Fruit fly (Drosophila melanogaster) whole organism, embryonic: ENCODE results near the gene Prim1.

Experiments
- Aef1 ChIP-seq: fragments of 200-800 bp; sonication (Bioruptor generic); IDR thresholded peaks from 3 replicates; pipeline ENCODE4 v1.3.6; 2022; ENCODE audit warnings: missing biosample characterization, missing genetic modification characterization
- Atf3 ChIP-seq: fragments of 200-800 bp; sonication (Bioruptor generic); optimal IDR thresholded peaks from 3 replicates; lab custom pipeline; 2016; ENCODE audit warnings: missing biosample characterization, missing genetic modification characterization
- Blimp-1 ChIP-seq: fragments of 200-800 bp; sonication (Bioruptor generic); optimal IDR thresholded peaks from 3 replicates; lab custom pipeline; 2018; ENCODE audit warnings: missing biosample characterization, missing genetic modification characterization, mild to moderate bottlenecking, moderate library complexity, missing genetic modification reagents
- CG10267 ChIP-seq: fragments of 200-800 bp; sonication (Bioruptor generic); optimal IDR thresholded peaks from 2 replicates; lab custom pipeline; 2018; ENCODE audit warnings: missing biosample characterization, mild to moderate bottlenecking, missing genetic modification characterization, moderate library complexity
- CG11247 ChIP-seq: fragments of 200-800 bp; sonication (Bioruptor generic); IDR thresholded peaks from 2 replicates; pipeline ENCODE4 v1.3.6; 2022; ENCODE audit warnings: missing biosample characterization, missing genetic modification characterization
- CG12104 ChIP-seq: fragments of 200-800 bp; sonication (Bioruptor generic); optimal IDR thresholded peaks from 3 replicates; lab custom pipeline; 2016; ENCODE audit warnings: missing biosample characterization, missing genetic modification characterization
- CG12659 ChIP-seq: fragments of 200-800 bp; sonication (Bioruptor generic); optimal IDR thresholded peaks from 3 replicates; lab custom pipeline; 2017; ENCODE audit warnings: mild to moderate bottlenecking, missing biosample characterization, missing genetic modification reagents, missing genetic modification characterization
- CG13287 ChIP-seq: fragments of 200-800 bp; sonication (Bioruptor generic); IDR thresholded peaks from 2 replicates; pipeline ENCODE4 v1.3.6; 2022; ENCODE audit warnings: missing biosample characterization, missing genetic modification characterization; ENCODE audit not compliant: partially characterized antibody
- CG15011 ChIP-seq: fragments of 200-800 bp; sonication (Bioruptor generic); optimal IDR thresholded peaks from 3 replicates; lab custom pipeline; 2018; ENCODE audit warnings: missing biosample characterization, mild to moderate bottlenecking, missing genetic modification characterization
- CG15601 ChIP-seq: fragments of 200-800 bp; sonication (Bioruptor generic); optimal IDR thresholded peaks from 3 replicates; lab custom pipeline; 2019; ENCODE audit warnings: missing biosample characterization, mild to moderate bottlenecking, missing genetic modification characterization, moderate library complexity
- CG15696 ChIP-seq: fragments of 200-800 bp; sonication (Bioruptor generic); optimal IDR thresholded peaks from 2 replicates; lab custom pipeline; 2019; ENCODE audit warnings: missing biosample characterization, mild to moderate bottlenecking, missing genetic modification characterization, moderate library complexity
- CG1602 ChIP-seq: fragments of 200-800 bp; sonication (Bioruptor generic); optimal IDR thresholded peaks from 3 replicates; lab custom pipeline; 2016; ENCODE audit warnings: missing biosample characterization, missing genetic modification characterization
- CG17359 ChIP-seq: fragments of 200-800 bp; sonication (Bioruptor generic); optimal IDR thresholded peaks from 3 replicates; lab custom pipeline; 2018; ENCODE audit warnings: missing biosample characterization, mild to moderate bottlenecking, missing genetic modification characterization, moderate library complexity
- CG30020 ChIP-seq: fragments of 200-800 bp; optimal IDR thresholded peaks from 2 replicates; lab custom pipeline; 2019; ENCODE audit warnings: missing biosample characterization, mild to moderate bottlenecking, missing genetic modification characterization, moderate library complexity
- CG30431 ChIP-seq: fragments of 200-800 bp; sonication (Bioruptor generic); optimal IDR thresholded peaks from 2 replicates; lab custom pipeline; 2017; ENCODE audit warnings: missing biosample characterization, missing genetic modification characterization
- CG3065 ChIP-seq: fragments of 200-800 bp; sonication (Bioruptor generic); optimal IDR thresholded peaks from 2 replicates; lab custom pipeline; 2016; ENCODE audit warnings: missing biosample characterization, missing genetic modification characterization
- CG33213 ChIP-seq: fragments of 200-800 bp; sonication (Bioruptor generic); optimal IDR thresholded peaks from 3 replicates; lab custom pipeline; 2016; ENCODE audit warnings: missing biosample characterization, missing genetic modification characterization
- CG33557 ChIP-seq: fragments of 200-800 bp; sonication (Bioruptor generic); optimal IDR thresholded peaks from 2 replicates; lab custom pipeline; 2019; ENCODE audit warnings: missing biosample characterization, mild to moderate bottlenecking, missing genetic modification characterization, moderate library complexity
- CG4328 ChIP-seq: fragments of 200-800 bp; sonication (Bioruptor generic); optimal IDR thresholded peaks from 3 replicates; lab custom pipeline; 2017; ENCODE audit warnings: missing biosample characterization, missing genetic modification reagents, missing genetic modification characterization
- CG4424 ChIP-seq: fragments of 200-800 bp; sonication (Bioruptor generic); optimal IDR thresholded peaks from 3 replicates; lab custom pipeline; 2016; ENCODE audit warnings: missing biosample characterization, missing genetic modification characterization
- CG8281 ChIP-seq: fragments of 200-800 bp; sonication (Bioruptor generic); optimal IDR thresholded peaks from 2 replicates; lab custom pipeline; 2018; ENCODE audit warnings: missing biosample characterization, mild to moderate bottlenecking, missing genetic modification characterization, moderate library complexity
- CHES-1-like ChIP-seq: fragments of 200-800 bp; sonication (Bioruptor generic); optimal IDR thresholded peaks from 2 replicates; lab custom pipeline; 2016; ENCODE audit warnings: missing biosample characterization, missing genetic modification characterization
- CkIIα-i1 ChIP-seq: fragments of 200-800 bp; sonication (Bioruptor generic); IDR thresholded peaks from 2 replicates; pipeline ENCODE4 v1.3.6; 2022; ENCODE audit warnings: missing biosample characterization, missing genetic modification characterization
- Dad ChIP-seq: fragments of 200-800 bp; sonication (Bioruptor generic); optimal IDR thresholded peaks from 3 replicates; lab custom pipeline; 2016; ENCODE audit warnings: missing biosample characterization, missing genetic modification characterization
- Fer3 ChIP-seq: fragments of 200-800 bp; sonication (Bioruptor generic); optimal IDR thresholded peaks from 2 replicates; lab custom pipeline; 2018; ENCODE audit warnings: missing biosample characterization, mild to moderate bottlenecking, missing genetic modification characterization, moderate library complexity
- Hand ChIP-seq: fragments of 200-800 bp; sonication (Bioruptor generic); optimal IDR thresholded peaks from 2 replicates; lab custom pipeline; 2017; ENCODE audit warnings: mild to moderate bottlenecking, missing biosample characterization, missing genetic modification reagents, missing genetic modification characterization
- Hmx ChIP-seq: fragments of 200-800 bp; sonication (Bioruptor generic); optimal IDR thresholded peaks from 2 replicates; lab custom pipeline; 2016; ENCODE audit warnings: missing biosample characterization, missing genetic modification characterization
- NC2β ChIP-seq: fragments of 200-800 bp; sonication (Bioruptor generic); optimal IDR thresholded peaks from 2 replicates; lab custom pipeline; 2016; ENCODE audit warnings: missing biosample characterization, missing genetic modification characterization
- Sin3A ChIP-seq: fragments of >200 bp; optimal IDR thresholded peaks from 2 replicates; lab custom pipeline; 2018
- Six4 ChIP-seq: fragments of 200-800 bp; sonication (Bioruptor generic); optimal IDR thresholded peaks from 2 replicates; lab custom pipeline; 2016; ENCODE audit warnings: missing biosample characterization, missing genetic modification characterization
- Sox100B ChIP-seq: fragments of 200-800 bp; sonication (Bioruptor generic); optimal IDR thresholded peaks from 3 replicates; lab custom pipeline; 2018; ENCODE audit warnings: missing biosample characterization, mild to moderate bottlenecking, missing genetic modification characterization
- Ssrp ChIP-seq: fragments of 200-800 bp; sonication (Bioruptor generic); optimal IDR thresholded peaks from 2 replicates; lab custom pipeline; 2018; ENCODE audit warnings: missing biosample characterization, mild to moderate bottlenecking, missing genetic modification characterization, moderate library complexity
- Tbp ChIP-seq: fragments of >200 bp; optimal IDR thresholded peaks from 2 replicates; lab custom pipeline; 2018; ENCODE audit warnings: missing biosample characterization, missing genetic modification characterization
- Xrp1 ChIP-seq: fragments of 200-800 bp; sonication (Bioruptor generic); IDR thresholded peaks from 2 replicates; pipeline ENCODE4 v1.3.6; 2022; ENCODE audit warnings: missing biosample characterization, missing genetic modification characterization
- ac ChIP-seq: fragments of 200-800 bp; sonication (Bioruptor generic); optimal IDR thresholded peaks from 3 replicates; lab custom pipeline; 2017; ENCODE audit warnings: missing biosample characterization, mild to moderate bottlenecking, missing genetic modification characterization
- cas ChIP-seq: fragments of 200-800 bp; sonication (Bioruptor generic); IDR thresholded peaks from 2 replicates; pipeline ENCODE4 v1.3.6; 2022; ENCODE audit warnings: missing biosample characterization, missing genetic modification characterization
- cg ChIP-seq: fragments of 200-800 bp; sonication (Bioruptor generic); optimal IDR thresholded peaks from 3 replicates; lab custom pipeline; 2019; ENCODE audit warnings: missing biosample characterization, mild to moderate bottlenecking, missing genetic modification characterization, moderate library complexity
- corto ChIP-seq: fragments of 200-800 bp; sonication (Bioruptor generic); optimal IDR thresholded peaks from 2 replicates; lab custom pipeline; 2016; ENCODE audit warnings: missing biosample characterization, mild to moderate bottlenecking, missing genetic modification characterization, moderate library complexity
- crc ChIP-seq: fragments of 200-800 bp; sonication (Bioruptor generic); optimal IDR thresholded peaks from 2 replicates; lab custom pipeline; 2016; ENCODE audit warnings: missing biosample characterization, missing genetic modification characterization
- dan ChIP-seq: fragments of 200-800 bp; sonication (Bioruptor generic); IDR thresholded peaks from 2 replicates; pipeline ENCODE4 v1.3.6; 2022; ENCODE audit warnings: missing biosample characterization, missing genetic modification characterization
- esg ChIP-seq: fragments of 200-800 bp; sonication (Bioruptor generic); conservative IDR thresholded peaks from 2 replicates; pipeline ENCODE4 v1.3.6; 2022; ENCODE audit warnings: missing biosample characterization, missing genetic modification characterization
- ind ChIP-seq: fragments of 200-800 bp; sonication (Bioruptor generic); optimal IDR thresholded peaks from 3 replicates; lab custom pipeline; 2016; ENCODE audit warnings: missing biosample characterization, missing genetic modification characterization
- pnt ChIP-seq: fragments of 200-800 bp; sonication (Bioruptor generic); optimal IDR thresholded peaks from 3 replicates; lab custom pipeline; 2016; ENCODE audit warnings: missing biosample characterization, missing genetic modification characterization
- salm ChIP-seq: fragments of 200-800 bp; sonication (Bioruptor generic); optimal IDR thresholded peaks from 2 replicates; lab custom pipeline; 2018; ENCODE audit warnings: missing biosample characterization, mild to moderate bottlenecking, missing genetic modification characterization
- sd ChIP-seq: fragments of 200-800 bp; sonication (Bioruptor generic); optimal IDR thresholded peaks from 3 replicates; lab custom pipeline; 2018; ENCODE audit warnings: missing biosample characterization, mild to moderate bottlenecking, missing genetic modification characterization, moderate library complexity
- slbo ChIP-seq: fragments of 200-800 bp; sonication (Bioruptor generic); IDR thresholded peaks from 2 replicates; pipeline ENCODE4 v1.3.6; 2022; ENCODE audit warnings: missing biosample characterization, missing genetic modification characterization
- wek ChIP-seq: fragments of 200-800 bp; sonication (Bioruptor generic); optimal IDR thresholded peaks from 3 replicates; lab custom pipeline; 2018; ENCODE audit warnings: missing biosample characterization, mild to moderate bottlenecking, missing genetic modification characterization, moderate library complexity
- zen2 ChIP-seq: fragments of 200-800 bp; sonication (Bioruptor generic); IDR thresholded peaks from 3 replicates; pipeline ENCODE4 v1.3.6; 2022; ENCODE audit warnings: missing biosample characterization, missing genetic modification characterization; ENCODE audit not compliant: partially characterized antibody
- zf30C ChIP-seq: fragments of 200-800 bp; sonication (Bioruptor generic); optimal IDR thresholded peaks from 3 replicates; lab custom pipeline; 2018; ENCODE audit warnings: missing biosample characterization, mild to moderate bottlenecking, missing genetic modification characterization

Prim1 gene

DNA sequence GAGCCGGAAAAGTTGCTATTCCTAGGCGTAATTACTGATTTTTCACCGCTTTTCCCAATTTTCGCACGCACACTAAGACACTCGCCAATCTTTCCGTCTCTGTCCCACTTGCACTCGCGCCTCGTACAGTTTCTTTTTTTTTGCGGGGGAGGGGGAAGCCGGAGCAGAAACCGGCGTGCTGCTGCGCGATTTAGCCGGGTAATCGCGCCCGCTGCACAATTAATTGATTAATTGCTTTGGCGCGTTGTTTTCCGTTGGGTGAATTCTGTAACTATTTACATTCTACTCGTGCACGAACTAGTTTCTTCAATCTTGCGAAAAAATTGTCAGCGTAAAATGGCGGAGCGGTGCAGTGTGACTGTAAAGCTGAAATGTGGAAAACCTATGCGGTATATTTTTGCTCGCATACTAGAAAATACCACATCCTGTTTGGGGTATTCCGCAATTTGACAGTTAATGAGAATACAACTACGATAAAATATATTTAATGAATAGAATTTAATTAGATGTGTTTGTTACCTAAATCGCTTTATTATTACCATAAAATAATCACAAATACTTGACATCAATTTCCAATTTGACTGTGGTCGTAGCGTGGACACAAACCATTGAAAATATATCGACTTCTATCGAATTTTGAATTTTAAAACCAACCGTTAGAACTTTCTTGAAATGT, 24.8 kb upstream of the Prim1 start, which contains the start of gene Cpsf6 (continued):
- TF ChIP-seq slbo (GFP tag; lab: Robert Waterston, UW): peak; percentile 80
- peak; percentile 8 for TF ChIP-seq CG15011 (GFP tag; lab: Kevin White, UChicago)
- TF ChIP-seq CG10267 (tag; lab: Kevin White, UChicago): peak; percentile 79
- TF ChIP-seq corto (GFP tag; lab: Kevin White, UChicago): no peak
- TF ChIP-seq wek (GFP tag; lab: Kevin White, UChicago): peak; percentile 99
- peak; percentile 64 for TF ChIP-seq CG30020 (tag; lab: Kevin White, UChicago)
- peak; percentile 10; the same call in 1 of the 2 replicates for TF ChIP-seq CG13287
- peak; percentile 15 for TF ChIP-seq CG8281 (tag; lab: Kevin White, UChicago)
- no peak for TF ChIP-seq salm
- TF ChIP-seq CG12104: peak; percentile 47
- TF ChIP-seq CG12659: peak; percentile 60
- peak; percentile 1 for TF ChIP-seq CG3065
- no peak for TF ChIP-seq CkIIα-i1
- TF ChIP-seq Ssrp: peak; percentile 56
- no peak for TF ChIP-seq Aef1
- TF ChIP-seq CG4424 (GFP tag; lab: Kevin White, UChicago): peak; percentile 60
- no peak for TF ChIP-seq pnt (GFP tag; lab: Kevin White, UChicago)
- TF ChIP-seq Blimp-1 (GFP tag; lab: Kevin White, UChicago): no peak
- no peak for TF ChIP-seq NC2β (GFP tag; lab: Kevin White, UChicago)
- TF ChIP-seq Tbp: peak; percentile 27
- TF ChIP-seq CG15601 (tag; lab: Kevin White, UChicago): peak; percentile 69
- no peak for TF ChIP-seq zen2
- peak; percentile 42 for TF ChIP-seq CG4328 (GFP tag; lab: Kevin White, UChicago)
- no peak for TF ChIP-seq crc
- TF ChIP-seq sd (tag; lab: Kevin White, UChicago): no peak
- TF ChIP-seq Six4 (GFP tag; lab: Kevin White, UChicago): no peak
- TF ChIP-seq Hmx (GFP tag; lab: Kevin White, UChicago): peak; percentile 30
- TF ChIP-seq CG15696 (tag; lab: Kevin White, UChicago): peak; percentile 74
- TF ChIP-seq CG33557 (GFP tag; lab: Kevin White, UChicago): peak; percentile 59
- TF ChIP-seq CG17359 (tag; lab: Kevin White, UChicago): peak; percentile 52
- no peak for TF ChIP-seq ac (GFP tag; lab: Kevin White, UChicago)
- peak; percentile 74 for TF ChIP-seq CG1602 (GFP tag; lab: Kevin White, UChicago)
- peak; percentile 77 for TF ChIP-seq Xrp1 (GFP tag; lab: Robert Waterston, UW)
- TF ChIP-seq CG30431: no peak
- TF ChIP-seq dan: no peak
- TF ChIP-seq CG33213 (GFP tag; lab: Kevin White, UChicago): peak; percentile 6
- TF ChIP-seq CG11247 (GFP tag; lab: Robert Waterston, UW): peak; percentile 39; the same call in 1 of the 2 replicates
- TF ChIP-seq Fer3: peak; percentile 66
- peak; percentile 35 for TF ChIP-seq Sox100B (GFP tag; lab: Kevin White, UChicago)
- TF ChIP-seq Sin3A: peak; percentile 83
- TF ChIP-seq ind: peak; percentile 56
- TF ChIP-seq Hand (GFP tag; lab: Kevin White, UChicago): no peak
- peak; percentile 37; the same call in 1 of the 2 replicates for TF ChIP-seq esg
- TF ChIP-seq Dad (GFP tag; lab: Kevin White, UChicago): no peak
- TF ChIP-seq zf30C (GFP tag; lab: Kevin White, UChicago): no peak
- TF ChIP-seq Atf3 (GFP tag; lab: Kevin White, UChicago): peak; percentile 37
- peak; percentile 54; the same call in 1 of the 2 replicates for TF ChIP-seq cas
- TF ChIP-seq CHES-1-like (GFP tag; lab: Kevin White, UChicago): peak; percentile 66
- peak; percentile 97 for TF ChIP-seq cg (GFP tag; lab: Kevin White, UChicago)
